Worm (Caenorhabditis elegans) whole organism, L4 larva: Measurements from ENCODE around the gene F11F1.1.

ENCODE experiments used
- F26F4.8 ChIP-seq: fragments of 200-800 bp; sonication (Bioruptor generic); conservative IDR thresholded peaks from 2 replicates; pipeline ENCODE4 v1.3.6; 2022; ENCODE audit warnings: missing genetic modification characterization, missing compliant biosample characterization
- T26A8.4 ChIP-seq: fragments of 200-800 bp; sonication (Bioruptor generic); IDR thresholded peaks from 2 replicates; pipeline ENCODE4 v1.3.6; 2022; ENCODE audit warnings: missing genetic modification characterization, missing compliant biosample characterization
- Y105C5A.15 ChIP-seq: fragments of 200-800 bp; sonication (Bioruptor generic); IDR thresholded peaks from 2 replicates; pipeline ENCODE4 v1.3.6; 2022; ENCODE audit warnings: missing genetic modification characterization, missing compliant biosample characterization
- Y48G9A.11 ChIP-seq: fragments of 200-800 bp; sonication (Bioruptor generic); IDR thresholded peaks from 2 replicates; pipeline ENCODE4 v1.3.6; 2022; ENCODE audit warnings: missing genetic modification reagents, missing genetic modification characterization, missing compliant biosample characterization
- Y75B8A.6 ChIP-seq: fragments of 200-800 bp; sonication (Bioruptor generic); IDR thresholded peaks from 2 replicates; pipeline ENCODE4 v1.3.6; 2022; ENCODE audit warnings: missing genetic modification reagents, missing genetic modification characterization, missing compliant biosample characterization
- ZK337.2 ChIP-seq: fragments of 200-800 bp; sonication (Bioruptor generic); IDR thresholded peaks from 2 replicates; pipeline ENCODE4 v1.3.6; 2022; ENCODE audit warnings: missing genetic modification reagents, missing genetic modification characterization, missing compliant biosample characterization
- aly-2 ChIP-seq: sonication (generic microtip); optimal IDR thresholded peaks from 2 replicates; lab custom pipeline; 2018; ENCODE audit warnings: missing biosample characterization, missing genetic modification characterization
- arid-1 ChIP-seq: fragments of 200-800 bp; sonication (Bioruptor generic); conservative IDR thresholded peaks from 2 replicates; pipeline ENCODE4 v1.3.6; 2022; ENCODE audit warnings: missing genetic modification reagents, missing genetic modification characterization, missing compliant biosample characterization
- ceh-20 ChIP-seq: fragments of 200-800 bp; sonication (Bioruptor generic); IDR thresholded peaks from 2 replicates; pipeline ENCODE4 v1.3.6; 2022; ENCODE audit warnings: missing genetic modification reagents, missing genetic modification characterization, missing compliant biosample characterization
- ceh-28 ChIP-seq: fragments of 150-350 bp; optimal IDR thresholded peaks from 2 replicates; lab custom pipeline; 2014; ENCODE audit warnings: missing biosample characterization, missing genetic modification reagents, missing genetic modification characterization
- ctbp-1 ChIP-seq: fragments of 200-800 bp; sonication (Bioruptor generic); IDR thresholded peaks from 2 replicates; pipeline ENCODE4 v1.3.6; 2022; ENCODE audit warnings: missing genetic modification reagents, missing genetic modification characterization, missing compliant biosample characterization
- daf-12 ChIP-seq: fragments of 150-350 bp; optimal IDR thresholded peaks from 2 replicates; lab custom pipeline; 2014; ENCODE audit warnings: missing biosample characterization, missing genetic modification reagents, missing genetic modification characterization
- daf-19 ChIP-seq: fragments of 200-800 bp; sonication (Bioruptor generic); conservative IDR thresholded peaks from 2 replicates; pipeline ENCODE4 v1.3.6; 2022; ENCODE audit warnings: missing genetic modification characterization, missing compliant biosample characterization
- dmd-6 ChIP-seq: fragments of 200-800 bp; sonication (Bioruptor generic); IDR thresholded peaks from 2 replicates; pipeline ENCODE4 v1.3.6; 2022; ENCODE audit warnings: missing genetic modification reagents, missing genetic modification characterization, missing compliant biosample characterization
- dpl-1 ChIP-seq: fragments of 150-350 bp; optimal IDR thresholded peaks from 2 replicates; lab custom pipeline; 2014; ENCODE audit warnings: missing biosample characterization, missing genetic modification reagents, missing genetic modification characterization
- dve-1 ChIP-seq: sonication (generic microtip); optimal IDR thresholded peaks from 2 replicates; lab custom pipeline; 2017; ENCODE audit warnings: antibody characterized with exemption, mild to moderate bottlenecking, missing genetic modification characterization, missing compliant biosample characterization; ENCODE audit not compliant: insufficient read depth
- egl-43 ChIP-seq: fragments of 200-800 bp; sonication (Bioruptor generic); IDR thresholded peaks from 2 replicates; pipeline ENCODE4 v1.3.6; 2022; ENCODE audit warnings: missing genetic modification reagents, missing genetic modification characterization, missing compliant biosample characterization
- gei-8 ChIP-seq: fragments of 200-800 bp; sonication (Bioruptor generic); optimal IDR thresholded peaks from 2 replicates; lab custom pipeline; 2018; ENCODE audit warnings: mild to moderate bottlenecking, missing genetic modification characterization, missing compliant biosample characterization
- hlh-11 ChIP-seq: fragments of 200-800 bp; sonication (Bioruptor generic); optimal IDR thresholded peaks from 2 replicates; lab custom pipeline; 2018; ENCODE audit warnings: mild to moderate bottlenecking, missing genetic modification characterization, missing compliant biosample characterization
- lim-7 ChIP-seq: fragments of 200-800 bp; sonication (Bioruptor generic); IDR thresholded peaks from 2 replicates; pipeline ENCODE4 v1.3.6; 2022; ENCODE audit warnings: missing genetic modification characterization, missing compliant biosample characterization
- lin-1 ChIP-seq: fragments of 200-800 bp; sonication (Bioruptor generic); IDR thresholded peaks from 2 replicates; pipeline ENCODE4 v1.3.6; 2022; ENCODE audit warnings: missing genetic modification reagents, missing genetic modification characterization, missing compliant biosample characterization
- lin-29 ChIP-seq: fragments of 200-800 bp; sonication (Bioruptor generic); IDR thresholded peaks from 2 replicates; pipeline ENCODE4 v1.3.6; 2022; ENCODE audit warnings: missing genetic modification reagents, missing genetic modification characterization, missing compliant biosample characterization
- lin-39 ChIP-seq: fragments of 150-350 bp; optimal IDR thresholded peaks from 2 replicates; lab custom pipeline; 2014; ENCODE audit warnings: missing biosample characterization, missing genetic modification reagents, missing genetic modification characterization
- lir-3 ChIP-seq: sonication (generic microtip); optimal IDR thresholded peaks from 2 replicates; lab custom pipeline; 2016; ENCODE audit warnings: mild to moderate bottlenecking, missing genetic modification characterization, missing compliant biosample characterization
- lsy-2 ChIP-seq, 2 experiments: fragments of 150-350 bp in 1 of 2; sonication (generic microtip) in 1 of 2; optimal IDR thresholded peaks; 2 replicates each; lab custom pipeline; 2014 to 2017; ENCODE audit warnings: missing biosample characterization in 2 of 2, missing genetic modification characterization in 2 of 2
- madf-5 ChIP-seq, 2 experiments: fragments of 200-800 bp; sonication (Bioruptor generic); IDR thresholded peaks; 2 replicates each; pipeline ENCODE4 v1.3.6; 2022; ENCODE audit warnings: missing compliant biosample characterization in 2 of 2, missing genetic modification characterization in 2 of 2
- mep-1 ChIP-seq: fragments of 150-350 bp; sonication (generic microtip); optimal IDR thresholded peaks from 3 replicates; lab custom pipeline; 2014; ENCODE audit warnings: missing biosample characterization, missing genetic modification characterization
- mxl-3 ChIP-seq: fragments of 200-800 bp; sonication (Bioruptor generic); optimal IDR thresholded peaks from 2 replicates; lab custom pipeline; 2018; ENCODE audit warnings: mild to moderate bottlenecking, missing genetic modification characterization, missing compliant biosample characterization
- nhr-10 ChIP-seq: fragments of 150-350 bp; optimal IDR thresholded peaks from 2 replicates; lab custom pipeline; 2014; ENCODE audit warnings: missing biosample characterization, missing genetic modification characterization
- nhr-25 ChIP-seq: sonication (generic microtip); optimal IDR thresholded peaks from 2 replicates; lab custom pipeline; 2017; ENCODE audit warnings: missing genetic modification characterization, mild to moderate bottlenecking, missing compliant biosample characterization, antibody characterized with exemption, moderate library complexity, borderline replicate concordance; ENCODE audit not compliant: insufficient read depth
- nhr-48 ChIP-seq: sonication (generic microtip); optimal IDR thresholded peaks from 2 replicates; lab custom pipeline; 2016; ENCODE audit warnings: mild to moderate bottlenecking, missing genetic modification characterization, missing compliant biosample characterization
- nhr-77 ChIP-seq: fragments of 150-350 bp; optimal IDR thresholded peaks from 2 replicates; lab custom pipeline; 2014; ENCODE audit warnings: missing biosample characterization, missing genetic modification characterization
- php-3 ChIP-seq: fragments of 200-800 bp; sonication (Bioruptor generic); IDR thresholded peaks from 2 replicates; pipeline ENCODE4 v1.3.6; 2022; ENCODE audit warnings: missing genetic modification reagents, missing genetic modification characterization, missing compliant biosample characterization
- pqm-1 ChIP-seq: sonication (generic microtip); optimal IDR thresholded peaks from 2 replicates; lab custom pipeline; 2017; ENCODE audit warnings: missing biosample characterization, missing genetic modification characterization
- rbr-2 ChIP-seq: sonication (generic microtip); optimal IDR thresholded peaks from 2 replicates; lab custom pipeline; 2016; ENCODE audit warnings: missing genotype, missing genetic modification characterization, missing compliant biosample characterization
- saeg-2 ChIP-seq: fragments of 200-800 bp; sonication (Bioruptor generic); IDR thresholded peaks from 2 replicates; pipeline ENCODE4 v1.3.6; 2022; ENCODE audit warnings: missing genetic modification reagents, missing genetic modification characterization, missing compliant biosample characterization
- sdz-12 ChIP-seq: fragments of 200-800 bp; sonication (Bioruptor generic); optimal IDR thresholded peaks from 2 replicates; lab custom pipeline; 2018; ENCODE audit warnings: mild to moderate bottlenecking, missing genetic modification characterization, missing compliant biosample characterization
- tra-1 ChIP-seq: fragments of 200-800 bp; sonication (Bioruptor generic); IDR thresholded peaks from 2 replicates; pipeline ENCODE4 v1.3.6; 2022; ENCODE audit warnings: missing genetic modification reagents, missing genetic modification characterization, missing compliant biosample characterization
- unc-62 ChIP-seq, 3 experiments: fragments of 150-350 bp in 1 of 3; sonication (generic microtip); optimal IDR thresholded peaks in 2 of 3; peaks in 1 of 3; 1 replicate in 1 of 3; 2 replicates in 2 of 3; lab custom pipeline; 2014 to 2017; ENCODE audit warnings: missing biosample characterization in 3 of 3, missing genetic modification characterization in 3 of 3, missing genetic modification reagents in 3 of 3, missing genotype in 1 of 3
- zag-1 ChIP-seq: fragments of 150-350 bp; optimal IDR thresholded peaks from 2 replicates; lab custom pipeline; 2014; ENCODE audit warnings: missing biosample characterization, missing genetic modification characterization
- zfp-3 ChIP-seq: fragments of 200-800 bp; sonication (Bioruptor generic); conservative IDR thresholded peaks from 2 replicates; pipeline ENCODE4 v1.3.6; 2022; ENCODE audit warnings: missing genetic modification reagents, missing genetic modification characterization, missing compliant biosample characterization
- zip-11 ChIP-seq: fragments of 200-800 bp; sonication (Bioruptor generic); IDR thresholded peaks from 2 replicates; pipeline ENCODE4 v1.3.6; 2022; ENCODE audit warnings: missing genetic modification characterization, missing compliant biosample characterization

Gene F11F1.1

ce11 chrIII:13395262-13395661, at the start of gene F11F1.1:
Gene F11F1.1, plus strand, starts transcription at chrIII:13395562.
- TF ChIP-seq ctbp-1 (GFP tag; lab: Robert Waterston, UW), result no peak
- no peak for TF ChIP-seq lin-29 (GFP tag; lab: Robert Waterston, UW)
- no peak for TF ChIP-seq aly-2 (tag; lab: Kevin White, UChicago)
- TF ChIP-seq zip-11 (GFP tag; lab: Robert Waterston, UW), result no peak

DNA sequence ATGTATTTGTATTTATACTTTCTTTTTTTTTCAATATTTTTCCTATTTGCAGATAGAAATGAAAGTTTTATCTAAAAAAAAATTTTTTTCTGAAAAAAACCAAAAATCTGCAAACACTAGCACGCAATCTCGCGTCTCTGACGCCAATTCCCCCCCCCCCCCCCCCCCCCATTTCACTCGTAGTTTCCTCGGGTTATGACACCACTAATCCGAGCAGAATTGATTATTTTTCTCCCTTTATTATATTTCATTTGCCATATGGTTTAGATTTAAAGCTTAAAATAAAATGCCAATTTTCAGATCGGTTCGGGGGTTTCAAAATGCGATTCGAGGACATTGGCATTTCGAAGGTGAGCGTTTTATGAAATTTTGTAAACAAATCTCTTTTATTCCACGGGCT, 48.6 kb upstream of the F11F1.1 start, which contains the start of gene mtm-6:
TSS of gene mtm-6 (plus strand) at position 301 of the 400 bp plus-strand sequence.
- TF ChIP-seq hlh-11 (tag; lab: Kevin White, UChicago) (peak; percentile 25), mep-1 (tag; lab: Kevin White, UChicago) (peak; percentile 44), gei-8 (GFP tag; lab: Kevin White, UChicago) (no peak), dve-1 (tag; lab: Kevin White, UChicago) (peak; percentile 17), php-3 (GFP tag; lab: Robert Waterston, UW) (0 out of 2 replicates have a peak, but pooled peaks have one; percentile 11), tra-1 (0 out of 2 replicates have a peak, but pooled peaks have one; percentile 24)

ce11 chrIII:13347782-13348327, 47.5 kb upstream of the F11F1.1 start:
- TF ChIP-seq daf-12 (no peak), dpl-1 (GFP tag; lab: Kevin White, UChicago) (no peak), rbr-2 (tag; lab: Kevin White, UChicago) (peak; percentile 32), zag-1 (tag; lab: Kevin White, UChicago) (no peak), unc-62 (GFP tag; optimal IDR thresholded peaks at IDR 0.05 in 1 of 2; lab: Kevin White, UChicago) (peak in 1 of 2 experiments; percentile 63), unc-62 (tag; optimal IDR thresholded peaks at IDR 0.05; lab: Kevin White, UChicago) (no peak), nhr-25 (tag; lab: Kevin White, UChicago) (no peak), Y75B8A.6 (GFP tag; lab: Robert Waterston, UW) (no peak), lin-1 (GFP tag; lab: Robert Waterston, UW) (no peak), lsy-2 (tag; optimal IDR thresholded peaks at IDR 0.05; lab: Kevin White, UChicago) (peak in 1 of 2 experiments; percentile 10), F26F4.8 (GFP tag; lab: Robert Waterston, UW) (no peak), zfp-3 (no peak), egl-43 (GFP tag; lab: Robert Waterston, UW) (no peak), saeg-2 (GFP tag; lab: Robert Waterston, UW) (no peak), mxl-3 (GFP tag; lab: Kevin White, UChicago) (no peak)

DNA sequence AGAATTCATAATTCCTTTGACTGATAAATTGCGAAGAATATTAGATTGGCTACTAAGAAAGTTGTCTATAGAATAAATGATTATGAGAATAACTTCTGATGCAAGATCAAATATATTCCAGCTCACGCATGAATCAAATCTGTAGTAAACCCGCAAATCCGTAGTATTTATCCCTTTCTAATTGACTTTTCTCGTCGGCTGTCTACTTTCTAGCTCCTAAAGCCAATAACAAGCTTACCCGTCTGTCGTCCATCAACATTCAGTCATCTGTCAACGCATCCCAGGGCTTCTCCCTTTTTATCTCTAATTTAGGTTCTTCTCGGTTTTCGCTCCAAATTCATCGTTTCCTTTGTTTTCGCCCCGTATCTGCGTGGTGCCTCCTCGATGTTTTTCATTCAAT, 46.5 kb upstream of the F11F1.1 start:
- peak in 1 of 2 experiments; percentile 28 for TF ChIP-seq unc-62 (GFP tag; optimal IDR thresholded peaks at IDR 0.05 in 1 of 2; lab: Kevin White, UChicago)
- TF ChIP-seq unc-62 (tag; optimal IDR thresholded peaks at IDR 0.05; lab: Kevin White, UChicago), result no peak
- no peak for TF ChIP-seq nhr-77 (tag; lab: Kevin White, UChicago)
- no peak for TF ChIP-seq madf-5 (GFP tag; IDR thresholded peaks at IDR 0.05; lab: Robert Waterston, UW)
- no peak for TF ChIP-seq saeg-2 (GFP tag; lab: Robert Waterston, UW)
- no peak for TF ChIP-seq ZK337.2 (GFP tag; lab: Robert Waterston, UW)
- TF ChIP-seq ceh-20 (GFP tag; lab: Robert Waterston, UW), result no peak
- peak; percentile 36 for TF ChIP-seq rbr-2 (tag; lab: Kevin White, UChicago)
- no peak for TF ChIP-seq lin-39 (tag; lab: Kevin White, UChicago)
- no peak for TF ChIP-seq arid-1 (GFP tag; lab: Robert Waterston, UW)
- no peak for TF ChIP-seq nhr-10 (tag; lab: Kevin White, UChicago)
- TF ChIP-seq, all 104 proteins: peak for 2

ce11 chrIII:13350964-13351363, 44.4 kb upstream of the F11F1.1 start:
- peak; percentile 25; the same call in 1 of the 2 replicates for TF ChIP-seq ctbp-1 (GFP tag; lab: Robert Waterston, UW)
- no peak for TF ChIP-seq Y48G9A.11 (GFP tag; lab: Robert Waterston, UW)
- no peak for TF ChIP-seq nhr-48 (tag; lab: Kevin White, UChicago)
- no peak for TF ChIP-seq dmd-6 (GFP tag; lab: Robert Waterston, UW)
- no peak for TF ChIP-seq pqm-1 (tag; lab: Kevin White, UChicago)
- TF ChIP-seq lim-7 (GFP tag; lab: Robert Waterston, UW), result no peak
- TF ChIP-seq T26A8.4 (GFP tag; lab: Robert Waterston, UW), result no peak
- no peak for TF ChIP-seq lir-3 (tag; lab: Kevin White, UChicago)
- TF ChIP-seq arid-1 (GFP tag; lab: Robert Waterston, UW), result no peak
- TF ChIP-seq daf-19 (GFP tag; lab: Robert Waterston, UW), result no peak
- no peak for TF ChIP-seq sdz-12
- no peak for TF ChIP-seq nhr-10 (tag; lab: Kevin White, UChicago)
- TF ChIP-seq ceh-28, result no peak
- no peak for TF ChIP-seq Y105C5A.15 (GFP tag; lab: Robert Waterston, UW)
- no peak for TF ChIP-seq dpl-1 (GFP tag; lab: Kevin White, UChicago)
